Fruit fly (Drosophila melanogaster) S2 (cell line): ENCODE measurements around the gene DZIP1.

Source experiments
- CG8478 ChIP-seq: fragments of >200 bp; optimal IDR thresholded peaks from 2 replicates; lab custom pipeline; 2018
- CTCF ChIP-seq, 2 experiments: fragments of >200 bp; optimal IDR thresholded peaks; 2 replicates each; lab custom pipeline; 2018

dm6 chr3R:24467237-24467636 lies 47.8 kb upstream of the DZIP1 start:
- no peak for TF ChIP-seq CG8478
- TF ChIP-seq CTCF (optimal IDR thresholded peaks at IDR 0.05; lab: Kevin White, UChicago) = no peak
